Fruit fly (Drosophila melanogaster): ENCODE data around the gene stai.
A peak's percentile ranks its signal among the peaks of the same experiment; 100 is the strongest.

dm6 chr2L:6051212-6051621 lies 49.0 kb upstream of the stai start:
- TF ChIP-seq CG10267 (tag; optimal IDR thresholded peaks at IDR 0.05): peak; percentile 95
- peak; percentile 88 for TF ChIP-seq Chrac-16 (GFP tag; optimal IDR thresholded peaks at IDR 0.05)
- no peak for TF ChIP-seq hb (GFP tag; IDR thresholded peaks at IDR 0.05; ENCODE audit: partially characterized antibody)
- TF ChIP-seq CG8478 (optimal IDR thresholded peaks at IDR 0.05): peak; percentile 12
- peak; percentile 73 for TF ChIP-seq CG11093 (GFP tag; IDR thresholded peaks at IDR 0.05)
- TF ChIP-seq CG17829 (tag; optimal IDR thresholded peaks at IDR 0.05): peak; percentile 97
- peak; percentile 97 for TF ChIP-seq seq (GFP tag; IDR thresholded peaks at IDR 0.05)

Data from whole organism, embryonic.